Fruit fly (Drosophila melanogaster) Kc167 (cell line): ENCODE data around the gene CG33080.

Experiments
- Myc ChIP-seq: fragments of >200 bp; optimal IDR thresholded peaks from 2 replicates; lab custom pipeline; 2017; ENCODE audit warnings: missing external identifiers
- Sin3A ChIP-seq: fragments of >200 bp; optimal IDR thresholded peaks from 2 replicates; lab custom pipeline; 2018; ENCODE audit warnings: missing external identifiers
- insv ChIP-seq: fragments of >200 bp; optimal IDR thresholded peaks from 3 replicates; lab custom pipeline; 2018; ENCODE audit warnings: missing external identifiers
- ttk ChIP-seq: sonication (Bioruptor generic); optimal IDR thresholded peaks from 2 replicates; lab custom pipeline; 2017; ENCODE audit warnings: missing external identifiers

DNA sequence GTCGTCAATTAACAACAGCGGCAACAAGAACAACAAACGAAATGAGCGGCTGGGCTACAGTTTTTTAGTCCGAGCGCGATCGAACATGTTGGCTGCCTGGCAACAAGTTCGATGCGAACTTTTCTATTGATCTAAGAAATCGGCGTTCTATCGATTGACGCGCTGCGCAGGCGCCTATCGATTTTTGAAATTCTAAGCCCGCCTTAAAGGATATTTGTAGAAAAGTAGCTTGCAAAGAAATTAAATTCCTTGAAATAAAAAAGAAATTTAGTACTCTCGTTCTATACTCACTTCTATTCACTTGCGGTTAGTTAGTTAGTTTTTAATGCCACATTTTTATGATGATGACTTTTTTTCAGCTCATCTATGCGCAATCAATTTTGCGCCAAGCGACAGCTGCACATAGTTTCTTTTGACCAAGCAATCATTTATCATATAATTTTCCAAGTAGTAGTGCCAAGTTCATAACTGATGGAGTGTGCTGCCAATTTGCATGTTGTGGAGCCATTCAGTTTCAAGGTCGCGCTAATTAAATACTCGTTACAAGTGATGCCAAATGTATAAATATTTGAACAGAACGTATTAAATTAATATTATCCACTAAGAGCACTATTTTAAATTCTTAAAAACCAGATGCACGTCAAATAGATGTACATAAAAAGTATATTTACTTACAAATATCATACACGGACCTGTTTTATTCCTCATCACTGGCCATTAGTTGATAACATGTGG, 37.5 kb downstream of the CG33080 start, which contains the start of the genes Tre1 and Gr5a:
- no peak for TF ChIP-seq insv (lab: Kevin White, UChicago)
- TF ChIP-seq ttk: no peak
- TF ChIP-seq Sin3A: no peak
- TF ChIP-seq Myc (lab: Kevin White, UChicago): no peak
